Fruit fly (Drosophila melanogaster): ENCODE results near the gene Apc2.

Gene Apc2

dm6 chr3R:24151924-24152809 lies 11.6 kb upstream of the Apc2 start, which contains the start of the genes p38a and CG6178 (continued):
- TF ChIP-seq croc (GFP tag; conservative IDR thresholded peaks at IDR 0.05) (peak; percentile 96), kay (GFP tag; optimal IDR thresholded peaks at IDR 0.05) (peak; percentile 92), CG8388 (GFP tag; optimal IDR thresholded peaks at IDR 0.05) (peak; percentile 97), CG33557 (GFP tag; optimal IDR thresholded peaks at IDR 0.05) (peak; percentile 84), CG8944 (GFP tag; optimal IDR thresholded peaks at IDR 0.05) (peak; percentile 36), CG10654 (GFP tag; optimal IDR thresholded peaks at IDR 0.05) (peak; percentile 95), CG3163 (GFP tag; optimal IDR thresholded peaks at IDR 0.05) (peak; percentile 14), Dad (GFP tag; optimal IDR thresholded peaks at IDR 0.05) (peak; percentile 42), CG6175 (GFP tag; IDR thresholded peaks at IDR 0.05) (peak; percentile 91), chm (GFP tag; IDR thresholded peaks at IDR 0.05) (peak; percentile 65; the same call in 1 of the 2 replicates), zf30C (GFP tag; optimal IDR thresholded peaks at IDR 0.05) (no peak), Hand (GFP tag; optimal IDR thresholded peaks at IDR 0.05) (peak; percentile 95), CG18262 (tag; optimal IDR thresholded peaks at IDR 0.05) (peak; percentile 99), CG31441 (GFP tag; IDR thresholded peaks at IDR 0.05) (peak; percentile 99), zen (tag; optimal IDR thresholded peaks at IDR 0.05) (peak; percentile 93), CG16813 (GFP tag; IDR thresholded peaks at IDR 0.05; ENCODE audit: partially characterized antibody) (no peak), wor (GFP tag; IDR thresholded peaks at IDR 0.05) (peak; percentile 96), disco-r (GFP tag; optimal IDR thresholded peaks at IDR 0.05) (no peak), Nf-YA (GFP tag; IDR thresholded peaks at IDR 0.05) (peak; percentile 94), CG16779 (GFP tag; IDR thresholded peaks at IDR 0.05) (peak; percentile 79), Camta (GFP tag; optimal IDR thresholded peaks at IDR 0.05) (peak; percentile 33), hbn (GFP tag; IDR thresholded peaks at IDR 0.05; ENCODE audit: partially characterized antibody) (no peak), CG6765 (GFP tag; optimal IDR thresholded peaks at IDR 0.05) (peak; percentile 95), CG11398 (GFP tag; optimal IDR thresholded peaks at IDR 0.05) (peak; percentile 1), Antp (GFP tag; optimal IDR thresholded peaks at IDR 0.05) (peak; percentile 51), CG4820 (GFP tag; optimal IDR thresholded peaks at IDR 0.05) (peak; percentile 91), CG43689 (GFP tag; IDR thresholded peaks at IDR 0.05) (peak; percentile 92), CG4424 (GFP tag; optimal IDR thresholded peaks at IDR 0.05) (peak; percentile 94), CG14710 (tag; optimal IDR thresholded peaks at IDR 0.05) (peak; percentile 97), lilli (GFP tag; optimal IDR thresholded peaks at IDR 0.05) (peak; percentile 73), mld (GFP tag; IDR thresholded peaks at IDR 0.05; ENCODE audit: partially characterized antibody) (no peak), Vsx1 (GFP tag; optimal IDR thresholded peaks at IDR 0.05) (peak; percentile 89), Neu2 (GFP tag; optimal IDR thresholded peaks at IDR 0.05; ENCODE audit: borderline replicate concordance) (no peak), Nf-YC (tag; optimal IDR thresholded peaks at IDR 0.05) (peak; percentile 93), Oaz (GFP tag; IDR thresholded peaks at IDR 0.05) (peak; percentile 90), CG12155 (GFP tag; optimal IDR thresholded peaks at IDR 0.05) (peak; percentile 91), Dref (GFP tag; IDR thresholded peaks at IDR 0.05) (peak; percentile 63), CG15514 (GFP tag; optimal IDR thresholded peaks at IDR 0.05) (peak; percentile 89), gsb-n (tag; optimal IDR thresholded peaks at IDR 0.05) (peak; percentile 96), Ptx1 (GFP tag; IDR thresholded peaks at IDR 0.05) (peak; percentile 99), otp (GFP tag; IDR thresholded peaks at IDR 0.05) (peak; percentile 79), trem (tag; optimal IDR thresholded peaks at IDR 0.05) (peak; percentile 93), CG15696 (tag; optimal IDR thresholded peaks at IDR 0.05) (peak; percentile 92), H2.0 (GFP tag; IDR thresholded peaks at IDR 0.05) (peak; percentile 94), CG1233 (GFP tag; optimal IDR thresholded peaks at IDR 0.05) (peak; percentile 97), HLHmδ (GFP tag; optimal IDR thresholded peaks at IDR 0.05) (no peak), CG30020 (tag; optimal IDR thresholded peaks at IDR 0.05) (peak; percentile 88), ash1 (GFP tag; optimal IDR thresholded peaks at IDR 0.05) (peak; percentile 48), sim (GFP tag; IDR thresholded peaks at IDR 0.05) (peak; percentile 89)

All from whole organism, embryonic.